Fruit fly (Drosophila melanogaster): Measurements from ENCODE around the gene Noc1.

Gene Noc1

dm6 chr3L:11049414-11049813, 25.2 kb upstream of the Noc1 start (continued):
- TF ChIP-seq corto (GFP tag; optimal IDR thresholded peaks at IDR 0.05): no peak
- peak; percentile 81 for TF ChIP-seq CG12071 (GFP tag; optimal IDR thresholded peaks at IDR 0.05)
- no peak for TF ChIP-seq CG14965 (GFP tag; optimal IDR thresholded peaks at IDR 0.05; ENCODE audit: borderline replicate concordance)
- TF ChIP-seq CG1024 (GFP tag; IDR thresholded peaks at IDR 0.05): no peak
- no peak for TF ChIP-seq CG8359 (GFP tag; optimal IDR thresholded peaks at IDR 0.05; ENCODE audit: borderline replicate concordance)
- TF ChIP-seq ci (GFP tag; IDR thresholded peaks at IDR 0.05): peak; percentile 36; the same call in 1 of the 3 replicates
- TF ChIP-seq chif (GFP tag; optimal IDR thresholded peaks at IDR 0.05): no peak
- TF ChIP-seq CG12391 (tag; optimal IDR thresholded peaks at IDR 0.05): no peak
- no peak for TF ChIP-seq slp2 (GFP tag; optimal IDR thresholded peaks at IDR 0.05)
- TF ChIP-seq Dbx (GFP tag; IDR thresholded peaks at IDR 0.05): 0 out of 3 replicates have a peak, but pooled peaks have one; percentile 47
- no peak for TF ChIP-seq HLH4C (GFP tag; IDR thresholded peaks at IDR 0.05; ENCODE audit: partially characterized antibody)
- TF ChIP-seq CG2875 (GFP tag; optimal IDR thresholded peaks at IDR 0.05): no peak
- TF ChIP-seq fd3F (GFP tag; optimal IDR thresholded peaks at IDR 0.05): peak; percentile 18
- TF ChIP-seq CrebB (tag; optimal IDR thresholded peaks at IDR 0.05): peak; percentile 61
- no peak for TF ChIP-seq chinmo (GFP tag; IDR thresholded peaks at IDR 0.05; ENCODE audit: partially characterized antibody)
- no peak for TF ChIP-seq CG17612 (GFP tag; IDR thresholded peaks at IDR 0.05)
- TF ChIP-seq mam (GFP tag; optimal IDR thresholded peaks at IDR 0.05): no peak
- TF ChIP-seq esg (GFP tag; conservative IDR thresholded peaks at IDR 0.05): no peak
- no peak for TF ChIP-seq slou (GFP tag; optimal IDR thresholded peaks at IDR 0.05)
- no peak for TF ChIP-seq ssp (GFP tag; IDR thresholded peaks at IDR 0.05)
- TF ChIP-seq al (GFP tag; IDR thresholded peaks at IDR 0.05): no peak
- no peak for TF ChIP-seq CG16815 (GFP tag; optimal IDR thresholded peaks at IDR 0.05)
- TF ChIP-seq jigr1 (GFP tag; IDR thresholded peaks at IDR 0.05): no peak
- peak; percentile 37 for TF ChIP-seq CG4328 (GFP tag; optimal IDR thresholded peaks at IDR 0.05)
- TF ChIP-seq CG1603 (tag; optimal IDR thresholded peaks at IDR 0.05): no peak
- no peak for TF ChIP-seq CG10979 (tag; optimal IDR thresholded peaks at IDR 0.05)
- TF ChIP-seq Taf1 (GFP tag; IDR thresholded peaks at IDR 0.05): no peak
- TF ChIP-seq C15 (GFP tag; IDR thresholded peaks at IDR 0.05): no peak
- no peak for TF ChIP-seq Dad (GFP tag; optimal IDR thresholded peaks at IDR 0.05)
- TF ChIP-seq zen (tag; optimal IDR thresholded peaks at IDR 0.05): no peak
- TF ChIP-seq ash1 (GFP tag; optimal IDR thresholded peaks at IDR 0.05): no peak
- no peak for TF ChIP-seq Sin3A (optimal IDR thresholded peaks at IDR 0.05)
- TF ChIP-seq usp (GFP tag; optimal IDR thresholded peaks at IDR 0.05): no peak
- TF ChIP-seq fd96Cb (tag; optimal IDR thresholded peaks at IDR 0.05): no peak
- no peak for TF ChIP-seq tgo (GFP tag; IDR thresholded peaks at IDR 0.05)
- no peak for TF ChIP-seq br (optimal IDR thresholded peaks at IDR 0.05)
- peak; percentile 3 for TF ChIP-seq luna (GFP tag; optimal IDR thresholded peaks at IDR 0.05)
- no peak for TF ChIP-seq Mes4 (GFP tag; optimal IDR thresholded peaks at IDR 0.05)
- no peak for TF ChIP-seq CG11696 (GFP tag; IDR thresholded peaks at IDR 0.05)
- no peak for TF ChIP-seq CG30431 (GFP tag; optimal IDR thresholded peaks at IDR 0.05)
- TF ChIP-seq pum (GFP tag; optimal IDR thresholded peaks at IDR 0.05): no peak
- no peak for TF ChIP-seq Hsf (GFP tag; optimal IDR thresholded peaks at IDR 0.05)
- no peak for TF ChIP-seq ac (GFP tag; optimal IDR thresholded peaks at IDR 0.05)
- no peak for TF ChIP-seq Optix (GFP tag; IDR thresholded peaks at IDR 0.05)
- no peak for TF ChIP-seq bcd (GFP tag; optimal IDR thresholded peaks at IDR 0.05)
- TF ChIP-seq so (GFP tag; IDR thresholded peaks at IDR 0.05): no peak
- TF ChIP-seq bowl (GFP tag; IDR thresholded peaks at IDR 0.05): no peak
- TF ChIP-seq aop (GFP tag; IDR thresholded peaks at IDR 0.05): 0 out of 2 replicates have a peak, but pooled peaks have one; percentile 8
- TF ChIP-seq NFAT (GFP tag; IDR thresholded peaks at IDR 0.05): no peak
- no peak for TF ChIP-seq prd (optimal IDR thresholded peaks at IDR 0.05)
- TF ChIP-seq prd (GFP tag; IDR thresholded peaks at IDR 0.05): no peak
- TF ChIP-seq Sry-β (GFP tag; optimal IDR thresholded peaks at IDR 0.05): no peak
- TF ChIP-seq shn (GFP tag; optimal IDR thresholded peaks at IDR 0.05): no peak
